Fruit fly (Drosophila melanogaster): ENCODE results near the gene CG13950.

dm6 chr2L:849138-849744, 10.8 kb upstream of the CG13950 start:
- TF ChIP-seq bab1 (GFP tag; optimal IDR thresholded peaks at IDR 0.05): no peak
- TF ChIP-seq CG5204 (GFP tag; optimal IDR thresholded peaks at IDR 0.05): no peak
- TF ChIP-seq CG7101 (tag; optimal IDR thresholded peaks at IDR 0.05): no peak
- no peak for TF ChIP-seq Mnt (GFP tag; optimal IDR thresholded peaks at IDR 0.05)
- TF ChIP-seq CG12768 (GFP tag; optimal IDR thresholded peaks at IDR 0.05): no peak
- TF ChIP-seq cnc (optimal IDR thresholded peaks at IDR 0.05): no peak
- TF ChIP-seq toe (GFP tag; optimal IDR thresholded peaks at IDR 0.05): no peak

All from whole organism, adult.